Fruit fly (Drosophila melanogaster) whole organism, embryonic: ENCODE results near the gene CG7296.

ENCODE experiments used
- Atf6 ChIP-seq: fragments of 200-800 bp; sonication (Bioruptor generic); IDR thresholded peaks from 2 replicates; pipeline ENCODE4 v1.3.6; 2022; ENCODE audit warnings: missing biosample characterization, missing genetic modification characterization
- CG1024 ChIP-seq: fragments of 200-800 bp; sonication (Bioruptor generic); IDR thresholded peaks from 2 replicates; pipeline ENCODE4 v1.3.6; 2022; ENCODE audit warnings: missing biosample characterization, missing genetic modification characterization
- CG10366 ChIP-seq: fragments of 200-800 bp; sonication (Bioruptor generic); IDR thresholded peaks from 2 replicates; pipeline ENCODE4 v1.3.6; 2022; ENCODE audit warnings: missing biosample characterization, missing genetic modification characterization
- CG12071 ChIP-seq: fragments of 200-800 bp; sonication (Bioruptor generic); optimal IDR thresholded peaks from 3 replicates; lab custom pipeline; 2018; ENCODE audit warnings: missing biosample characterization, mild to moderate bottlenecking, missing genetic modification characterization
- CG12104 ChIP-seq: fragments of 200-800 bp; sonication (Bioruptor generic); optimal IDR thresholded peaks from 3 replicates; lab custom pipeline; 2016; ENCODE audit warnings: missing biosample characterization, missing genetic modification characterization
- CG14050 ChIP-seq: fragments of 200-800 bp; sonication (Bioruptor generic); IDR thresholded peaks from 3 replicates; pipeline ENCODE4 v1.3.6; 2022; ENCODE audit warnings: missing biosample characterization, missing genetic modification characterization
- CG14965 ChIP-seq: fragments of 200-800 bp; sonication (Bioruptor generic); optimal IDR thresholded peaks from 2 replicates; lab custom pipeline; 2016; ENCODE audit warnings: missing biosample characterization, missing genetic modification characterization, borderline replicate concordance
- CG1832 ChIP-seq: fragments of 200-800 bp; sonication (Bioruptor generic); optimal IDR thresholded peaks from 2 replicates; lab custom pipeline; 2017; ENCODE audit warnings: missing biosample characterization, mild to moderate bottlenecking, missing genetic modification characterization, inconsistent platforms
- CG2129 ChIP-seq: fragments of 200-800 bp; sonication (Bioruptor generic); IDR thresholded peaks from 2 replicates; pipeline ENCODE4 v1.3.6; 2022; ENCODE audit warnings: missing biosample characterization, missing genetic modification characterization; ENCODE audit not compliant: partially characterized antibody
- CG31224 ChIP-seq: fragments of 200-800 bp; sonication (Bioruptor generic); IDR thresholded peaks from 2 replicates; pipeline ENCODE4 v1.3.6; 2022; ENCODE audit warnings: missing biosample characterization, missing genetic modification characterization
- CG42726 ChIP-seq: fragments of 200-800 bp; sonication (Bioruptor generic); IDR thresholded peaks from 2 replicates; pipeline ENCODE4 v1.3.6; 2022; ENCODE audit warnings: missing biosample characterization, missing genetic modification characterization; ENCODE audit not compliant: partially characterized antibody
- CG4282 ChIP-seq: fragments of 200-800 bp; sonication (Bioruptor generic); optimal IDR thresholded peaks from 2 replicates; lab custom pipeline; 2016; ENCODE audit warnings: missing biosample characterization, missing genetic modification characterization
- CG4854 ChIP-seq: fragments of 200-800 bp; sonication (Bioruptor generic); optimal IDR thresholded peaks from 2 replicates; lab custom pipeline; 2016; ENCODE audit warnings: missing biosample characterization, missing genetic modification characterization, inconsistent platforms
- CG6272 ChIP-seq: fragments of 200-800 bp; sonication (Bioruptor generic); IDR thresholded peaks from 2 replicates; pipeline ENCODE4 v1.3.6; 2022; ENCODE audit warnings: missing biosample characterization, missing genetic modification characterization
- CG6654 ChIP-seq: fragments of 200-800 bp; sonication (Bioruptor generic); optimal IDR thresholded peaks from 2 replicates; lab custom pipeline; 2017; ENCODE audit warnings: missing biosample characterization, mild to moderate bottlenecking, missing genetic modification characterization
- CG9609 ChIP-seq: fragments of 200-800 bp; sonication (Bioruptor generic); optimal IDR thresholded peaks from 3 replicates; lab custom pipeline; 2016; ENCODE audit warnings: missing biosample characterization, missing genetic modification characterization
- CTCF ChIP-seq: fragments of 200-800 bp; sonication (Bioruptor generic); optimal IDR thresholded peaks from 2 replicates; lab custom pipeline; 2017; ENCODE audit warnings: missing biosample characterization, mild to moderate bottlenecking, missing genetic modification characterization, moderate library complexity
- CoRest ChIP-seq: fragments of 200-800 bp; sonication (Bioruptor generic); optimal IDR thresholded peaks from 3 replicates; lab custom pipeline; 2018; ENCODE audit warnings: missing biosample characterization, mild to moderate bottlenecking, missing genetic modification characterization, moderate library complexity
- Dip2 ChIP-seq: fragments of 200-800 bp; sonication (Bioruptor generic); IDR thresholded peaks from 2 replicates; pipeline ENCODE4 v1.3.6; 2022; ENCODE audit warnings: missing biosample characterization, missing genetic modification characterization
- Dip3 ChIP-seq: fragments of 200-800 bp; sonication (Bioruptor generic); optimal IDR thresholded peaks from 3 replicates; lab custom pipeline; 2016; ENCODE audit warnings: missing biosample characterization, missing genetic modification characterization
- Ets65A ChIP-seq: fragments of 200-800 bp; sonication (Bioruptor generic); peaks from one replicate; lab custom pipeline; 2016; ENCODE audit warnings: missing biosample characterization, missing genetic modification characterization
- GATAe ChIP-seq: fragments of 200-800 bp; sonication (Bioruptor generic); conservative IDR thresholded peaks from 2 replicates; pipeline ENCODE4 v1.3.6; 2022; ENCODE audit warnings: missing biosample characterization, missing genetic modification characterization
- Hand ChIP-seq: fragments of 200-800 bp; sonication (Bioruptor generic); optimal IDR thresholded peaks from 2 replicates; lab custom pipeline; 2017; ENCODE audit warnings: mild to moderate bottlenecking, missing biosample characterization, missing genetic modification reagents, missing genetic modification characterization
- Hr39 ChIP-seq: fragments of >200 bp; optimal IDR thresholded peaks from 2 replicates; lab custom pipeline; 2017
- Hsf ChIP-seq: fragments of 200-800 bp; sonication (Bioruptor generic); optimal IDR thresholded peaks from 3 replicates; lab custom pipeline; 2016; ENCODE audit warnings: missing biosample characterization, missing genetic modification characterization
- Jarid2 ChIP-seq: fragments of 200-800 bp; sonication (Bioruptor generic); optimal IDR thresholded peaks from 3 replicates; lab custom pipeline; 2017; ENCODE audit warnings: mild to moderate bottlenecking, missing biosample characterization, missing genetic modification reagents, missing genetic modification characterization
- Med ChIP-seq: fragments of 200-800 bp; sonication (Bioruptor generic); peaks from one replicate; lab custom pipeline; 2016; ENCODE audit warnings: missing biosample characterization, missing genetic modification characterization, mild to moderate bottlenecking, inconsistent platforms, moderate library complexity
- Mes4 ChIP-seq: fragments of 200-800 bp; sonication (Bioruptor generic); optimal IDR thresholded peaks from 2 replicates; lab custom pipeline; 2016; ENCODE audit warnings: missing biosample characterization, missing genetic modification characterization
- Side ChIP-seq: fragments of 200-800 bp; sonication (Bioruptor generic); optimal IDR thresholded peaks from 2 replicates; lab custom pipeline; 2016; ENCODE audit warnings: missing biosample characterization, missing genetic modification characterization
- Sox102F ChIP-seq: fragments of 200-800 bp; sonication (Bioruptor generic); optimal IDR thresholded peaks from 2 replicates; lab custom pipeline; 2018; ENCODE audit warnings: missing biosample characterization, mild to moderate bottlenecking, missing genetic modification characterization, moderate library complexity
- TFAM ChIP-seq: fragments of 200-800 bp; sonication (Bioruptor generic); optimal IDR thresholded peaks from 2 replicates; lab custom pipeline; 2017; ENCODE audit warnings: missing biosample characterization, missing genetic modification characterization, inconsistent platforms
- ap ChIP-seq: fragments of 200-800 bp; sonication (Bioruptor generic); IDR thresholded peaks from 2 replicates; pipeline ENCODE4 v1.3.6; 2022; ENCODE audit warnings: missing biosample characterization, missing genetic modification characterization
- cas ChIP-seq: fragments of 200-800 bp; sonication (Bioruptor generic); IDR thresholded peaks from 2 replicates; pipeline ENCODE4 v1.3.6; 2022; ENCODE audit warnings: missing biosample characterization, missing genetic modification characterization
- cg ChIP-seq: fragments of 200-800 bp; sonication (Bioruptor generic); optimal IDR thresholded peaks from 3 replicates; lab custom pipeline; 2019; ENCODE audit warnings: missing biosample characterization, mild to moderate bottlenecking, missing genetic modification characterization, moderate library complexity
- disco-r ChIP-seq: fragments of 200-800 bp; sonication (Bioruptor generic); optimal IDR thresholded peaks from 2 replicates; lab custom pipeline; 2016; ENCODE audit warnings: missing biosample characterization, missing genetic modification characterization
- ewg ChIP-seq: fragments of 200-800 bp; sonication (Bioruptor generic); optimal IDR thresholded peaks from 3 replicates; lab custom pipeline; 2017; ENCODE audit warnings: mild to moderate bottlenecking, missing biosample characterization, missing genetic modification reagents, missing genetic modification characterization
- gem ChIP-seq: fragments of 200-800 bp; sonication (Bioruptor generic); optimal IDR thresholded peaks from 2 replicates; lab custom pipeline; 2019; ENCODE audit warnings: missing biosample characterization, mild to moderate bottlenecking, missing genetic modification characterization, moderate library complexity
- grn ChIP-seq: fragments of 200-800 bp; sonication (Bioruptor generic); optimal IDR thresholded peaks from 3 replicates; lab custom pipeline; 2017; ENCODE audit warnings: missing biosample characterization, missing genetic modification characterization
- h ChIP-seq: fragments of >200 bp; optimal IDR thresholded peaks from 2 replicates; lab custom pipeline; 2017
- lmd ChIP-seq: fragments of 200-800 bp; sonication (Bioruptor generic); IDR thresholded peaks from 2 replicates; pipeline ENCODE4 v1.3.6; 2022; ENCODE audit warnings: missing biosample characterization, missing genetic modification characterization
- mirr ChIP-seq: fragments of 200-800 bp; sonication (Bioruptor generic); optimal IDR thresholded peaks from 3 replicates; lab custom pipeline; 2018; ENCODE audit warnings: missing biosample characterization, mild to moderate bottlenecking, missing genetic modification characterization
- odd ChIP-seq: fragments of 200-800 bp; sonication (Bioruptor generic); optimal IDR thresholded peaks from 2 replicates; lab custom pipeline; 2017; ENCODE audit warnings: missing biosample characterization, mild to moderate bottlenecking, missing genetic modification characterization
- prd ChIP-seq, 3 experiments: fragments of >200 bp in 2 of 3; fragments of 200-800 bp in 1 of 3; sonication (Bioruptor generic) in 1 of 3; optimal IDR thresholded peaks in 2 of 3; IDR thresholded peaks in 1 of 3; 2 replicates in 2 of 3; 3 replicates in 1 of 3; pipeline versions ENCODE4 v1.3.6 to Lab custom; 2017 to 2022; ENCODE audit warnings: missing biosample characterization in 1 of 3, missing genetic modification characterization in 1 of 3
- rib ChIP-seq: fragments of 200-800 bp; sonication (Bioruptor generic); IDR thresholded peaks from 2 replicates; pipeline ENCODE4 v1.3.6; 2022; ENCODE audit warnings: missing biosample characterization, missing genetic modification characterization
- scrt ChIP-seq: fragments of 200-800 bp; sonication (Bioruptor generic); optimal IDR thresholded peaks from 2 replicates; lab custom pipeline; 2018; ENCODE audit warnings: missing biosample characterization, mild to moderate bottlenecking, missing genetic modification characterization, moderate library complexity
- sima ChIP-seq: fragments of 200-800 bp; sonication (Bioruptor generic); optimal IDR thresholded peaks from 2 replicates; lab custom pipeline; 2016; ENCODE audit warnings: missing biosample characterization, missing genetic modification characterization
- sob ChIP-seq: fragments of 200-800 bp; sonication (Bioruptor generic); IDR thresholded peaks from 2 replicates; pipeline ENCODE4 v1.3.6; 2022; ENCODE audit warnings: missing biosample characterization, missing genetic modification characterization
- tin ChIP-seq: fragments of 200-800 bp; sonication (Bioruptor generic); optimal IDR thresholded peaks from 3 replicates; lab custom pipeline; 2016; ENCODE audit warnings: missing biosample characterization, missing genetic modification characterization
- tll ChIP-seq, 2 experiments: fragments of 200-800 bp in 1 of 2; fragments of >200 bp in 1 of 2; sonication (Bioruptor generic) in 1 of 2; optimal IDR thresholded peaks; 2 replicates each; lab custom pipeline; 2017 to 2019; ENCODE audit warnings: missing biosample characterization in 2 of 2, missing genetic modification characterization in 2 of 2, mild to moderate bottlenecking in 1 of 2, moderate library complexity in 1 of 2
- ttk ChIP-seq: fragments of 200-800 bp; sonication (Bioruptor generic); IDR thresholded peaks from 2 replicates; pipeline ENCODE4 v2.1.2; 2022; ENCODE audit warnings: missing biosample characterization, missing genetic modification characterization
- tx ChIP-seq: fragments of 200-800 bp; sonication (Bioruptor generic); optimal IDR thresholded peaks from 2 replicates; lab custom pipeline; 2016; ENCODE audit warnings: missing biosample characterization, missing genetic modification characterization
- unpg ChIP-seq: fragments of 200-800 bp; sonication (Bioruptor generic); optimal IDR thresholded peaks from 3 replicates; lab custom pipeline; 2018; ENCODE audit warnings: missing biosample characterization, mild to moderate bottlenecking, missing genetic modification characterization, moderate library complexity

CG7296 gene

DNA sequence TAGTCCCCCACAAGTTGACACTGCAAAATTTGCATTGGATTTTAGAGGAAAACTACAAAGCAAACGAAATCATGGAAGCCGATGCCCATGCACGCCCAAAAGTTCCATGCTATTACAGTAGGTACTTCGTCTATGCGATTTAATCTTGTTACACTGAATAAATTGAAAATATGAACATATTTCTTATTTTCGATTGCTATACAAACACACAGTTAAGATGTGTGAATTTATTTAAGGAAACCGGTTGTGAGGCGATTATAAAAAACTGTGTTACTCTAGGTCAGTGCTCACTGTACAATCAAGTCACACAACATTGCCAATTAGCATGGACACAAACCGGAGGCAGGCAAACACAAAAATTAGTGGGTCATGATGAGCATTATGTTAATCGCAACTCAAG is 21.3 kb downstream of the CG7296 start (continued):
- TF ChIP-seq ap (GFP tag; lab: Robert Waterston, UW) = peak; percentile 76
- peak; percentile 72 for TF ChIP-seq tx (GFP tag; lab: Kevin White, UChicago)
- TF ChIP-seq rib = peak; percentile 47
- peak; percentile 97 for TF ChIP-seq Med (GFP tag; lab: Kevin White, UChicago)
- peak; percentile 80 for TF ChIP-seq CG1024 (GFP tag; lab: Robert Waterston, UW)
- peak; percentile 85 for TF ChIP-seq gem (tag; lab: Kevin White, UChicago)
- TF ChIP-seq tin (GFP tag; lab: Kevin White, UChicago) = peak; percentile 74
- peak; percentile 77 for TF ChIP-seq disco-r (GFP tag; lab: Kevin White, UChicago)
- TF ChIP-seq scrt = peak; percentile 51
- TF ChIP-seq CG42726 (GFP tag; lab: Robert Waterston, UW) = no peak
- peak; percentile 36 for TF ChIP-seq CG12104 (GFP tag; lab: Kevin White, UChicago)
- TF ChIP-seq CG31224 (GFP tag; lab: Robert Waterston, UW) = peak; percentile 62
- no peak for TF ChIP-seq tll (GFP tag; optimal IDR thresholded peaks at IDR 0.05; lab: Kevin White, UChicago)
- no peak for TF ChIP-seq CG2129 (GFP tag; lab: Robert Waterston, UW)
- TF ChIP-seq Hsf = peak; percentile 82
- TF ChIP-seq TFAM = no peak
- peak; percentile 4 for TF ChIP-seq sima (GFP tag; lab: Kevin White, UChicago)
- TF ChIP-seq Sox102F (GFP tag; lab: Kevin White, UChicago) = peak; percentile 89
- no peak for TF ChIP-seq GATAe (GFP tag; lab: Robert Waterston, UW)
- peak; percentile 89 for TF ChIP-seq ttk (GFP tag; lab: Robert Waterston, UW)
- no peak for TF ChIP-seq Hr39 (lab: Kevin White, UChicago)
- TF ChIP-seq CoRest (tag; lab: Kevin White, UChicago) = peak; percentile 78
- TF ChIP-seq CG1832 (GFP tag; lab: Kevin White, UChicago) = no peak
- TF ChIP-seq Mes4 = peak; percentile 66
- TF ChIP-seq prd (optimal IDR thresholded peaks at IDR 0.05; lab: Kevin White, UChicago) = no peak
- TF ChIP-seq prd (GFP tag; IDR thresholded peaks at IDR 0.05; lab: Robert Waterston, UW) = peak; percentile 92
- TF ChIP-seq Ets65A = peak; percentile 94
- peak; percentile 69 for TF ChIP-seq Dip3 (GFP tag; lab: Kevin White, UChicago)
- TF ChIP-seq lmd = peak; percentile 90
- TF ChIP-seq h (lab: Kevin White, UChicago) = no peak
- peak; percentile 87 for TF ChIP-seq CG14050
- peak; percentile 72 for TF ChIP-seq Side (GFP tag; lab: Kevin White, UChicago)
- TF ChIP-seq CG4854 = peak; percentile 54
- peak; percentile 87 for TF ChIP-seq unpg
- peak; percentile 21 for TF ChIP-seq Jarid2 (GFP tag; lab: Kevin White, UChicago)
- TF ChIP-seq CTCF (GFP tag; lab: Kevin White, UChicago) = no peak
- TF ChIP-seq sob (GFP tag; lab: Robert Waterston, UW) = peak; percentile 87
- TF ChIP-seq Atf6 (GFP tag; lab: Robert Waterston, UW) = peak; percentile 83
- peak; percentile 15 for TF ChIP-seq mirr
- TF ChIP-seq ewg = peak; percentile 53
- peak; percentile 67 for TF ChIP-seq CG9609
- TF ChIP-seq odd (GFP tag; lab: Kevin White, UChicago) = peak; percentile 59
- TF ChIP-seq CG14965 = peak; percentile 18
- no peak for TF ChIP-seq cas
- no peak for TF ChIP-seq grn
- TF ChIP-seq cg (GFP tag; lab: Kevin White, UChicago) = no peak
- TF ChIP-seq CG6272 (GFP tag; lab: Robert Waterston, UW) = peak; percentile 75
- peak; percentile 81 for TF ChIP-seq CG12071
- peak; percentile 90 for TF ChIP-seq CG10366
- TF ChIP-seq CG4282 (GFP tag; lab: Kevin White, UChicago) = peak; percentile 57
- peak; percentile 31; the same call in 1 of the 2 replicates for TF ChIP-seq Dip2 (GFP tag; lab: Robert Waterston, UW)
- peak; percentile 33 for TF ChIP-seq CG6654
- no peak for TF ChIP-seq Hand
